Worm (Caenorhabditis elegans) whole organism, L1 larva: ENCODE measurements around the gene msp-49.

Experiments used
- Y116A8C.19 ChIP-seq: sonication (generic microtip); optimal IDR thresholded peaks from 2 replicates; lab custom pipeline; 2016; ENCODE audit warnings: missing compliant biosample characterization, missing genetic modification characterization, borderline replicate concordance
- blmp-1 ChIP-seq: fragments of 150-350 bp; optimal IDR thresholded peaks from 2 replicates; lab custom pipeline; 2014; ENCODE audit warnings: missing biosample characterization, missing genetic modification characterization
- ceh-90 ChIP-seq: sonication (generic microtip); optimal IDR thresholded peaks from 2 replicates; lab custom pipeline; 2016; ENCODE audit warnings: missing genetic modification characterization, missing compliant biosample characterization
- ces-1 ChIP-seq: fragments of 150-350 bp; optimal IDR thresholded peaks from 2 replicates; lab custom pipeline; 2014; ENCODE audit warnings: missing biosample characterization, missing genetic modification reagents, missing genetic modification characterization
- dpl-1 ChIP-seq, 3 experiments: fragments of 150-350 bp in 2 of 3; sonication (generic microtip) in 1 of 3; optimal IDR thresholded peaks; 2 replicates each; lab custom pipeline; 2014 to 2017; ENCODE audit warnings: missing biosample characterization in 3 of 3, missing genetic modification characterization in 3 of 3, missing genetic modification reagents in 3 of 3
- dsc-1 ChIP-seq: sonication (generic microtip); optimal IDR thresholded peaks from 2 replicates; lab custom pipeline; 2016; ENCODE audit warnings: mild to moderate bottlenecking, missing genetic modification characterization, missing compliant biosample characterization
- efl-1 ChIP-seq, 4 experiments: fragments of 150-350 bp; optimal IDR thresholded peaks in 3 of 4; peaks in 1 of 4; 1 replicate in 1 of 4; 2 replicates in 3 of 4; lab custom pipeline; 2014; ENCODE audit warnings: missing biosample characterization in 2 of 4, missing genetic modification characterization in 2 of 4, missing genetic modification reagents in 2 of 4
- egl-27 ChIP-seq, 2 experiments: fragments of 150-350 bp in 1 of 2; sonication (generic microtip); optimal IDR thresholded peaks; 3 replicates each; lab custom pipeline; 2017 to 2018; ENCODE audit warnings: missing biosample characterization in 2 of 2, missing genetic modification characterization in 2 of 2, missing genetic modification reagents in 2 of 2
- elt-2 ChIP-seq: sonication (generic microtip); optimal IDR thresholded peaks from 2 replicates; lab custom pipeline; 2016; ENCODE audit warnings: missing genetic modification characterization, mild to moderate bottlenecking, inconsistent platforms, missing compliant biosample characterization, missing genetic modification reagents
- elt-3 ChIP-seq, 6 experiments: fragments of 150-350 bp in 1 of 6; sonication (generic microtip); optimal IDR thresholded peaks; 2 replicates each; lab custom pipeline; 2017 to 2018; ENCODE audit warnings: missing biosample characterization in 6 of 6, missing genetic modification characterization in 6 of 6, inconsistent platforms in 1 of 6
- fkh-8 ChIP-seq: sonication (generic microtip); optimal IDR thresholded peaks from 2 replicates; lab custom pipeline; 2016; ENCODE audit warnings: mild to moderate bottlenecking, missing genetic modification characterization, missing compliant biosample characterization
- grh-1 ChIP-seq: fragments of 200-800 bp; sonication (Bioruptor generic); IDR thresholded peaks from 2 replicates; pipeline ENCODE4 v1.3.6; 2022; ENCODE audit warnings: missing genetic modification reagents, missing genetic modification characterization, missing compliant biosample characterization
- jun-1 ChIP-seq: fragments of 150-350 bp; optimal IDR thresholded peaks from 2 replicates; lab custom pipeline; 2014; ENCODE audit warnings: missing biosample characterization, missing genetic modification reagents, missing genetic modification characterization
- lin-14 ChIP-seq: fragments of 200-800 bp; sonication (Bioruptor generic); optimal IDR thresholded peaks from 2 replicates; lab custom pipeline; 2018; ENCODE audit warnings: mild to moderate bottlenecking, missing genetic modification characterization, moderate library complexity, missing compliant biosample characterization
- lin-35 ChIP-seq, 2 experiments: fragments of 150-350 bp; optimal IDR thresholded peaks; 2 replicates each; lab custom pipeline; 2014; ENCODE audit warnings: missing biosample characterization in 2 of 2, missing genetic modification characterization in 2 of 2, missing genetic modification reagents in 2 of 2
- lin-39 ChIP-seq: fragments of 150-350 bp; optimal IDR thresholded peaks from 2 replicates; lab custom pipeline; 2014; ENCODE audit warnings: missing biosample characterization, missing genetic modification reagents, missing genetic modification characterization
- lsy-2 ChIP-seq, 2 experiments: fragments of 150-350 bp; optimal IDR thresholded peaks; 2 replicates each; lab custom pipeline; 2014; ENCODE audit warnings: missing biosample characterization in 2 of 2, missing genetic modification characterization in 2 of 2
- mdl-1 ChIP-seq, 2 experiments: fragments of 150-350 bp; optimal IDR thresholded peaks; 2 replicates each; lab custom pipeline; 2014 to 2017; ENCODE audit warnings: missing biosample characterization in 2 of 2, missing genetic modification characterization in 2 of 2, inconsistent platforms in 1 of 2
- mep-1 ChIP-seq: fragments of 150-350 bp; optimal IDR thresholded peaks from 2 replicates; lab custom pipeline; 2014; ENCODE audit warnings: missing biosample characterization, missing genetic modification characterization
- nhr-11 ChIP-seq: fragments of 150-350 bp; optimal IDR thresholded peaks from 2 replicates; lab custom pipeline; 2014; ENCODE audit warnings: missing biosample characterization, missing genetic modification characterization
- nhr-20 ChIP-seq: sonication (generic microtip); optimal IDR thresholded peaks from 2 replicates; lab custom pipeline; 2016; ENCODE audit warnings: mild to moderate bottlenecking, missing genetic modification characterization, missing compliant biosample characterization
- nhr-47 ChIP-seq: sonication (generic microtip); optimal IDR thresholded peaks from 2 replicates; lab custom pipeline; 2016; ENCODE audit warnings: mild to moderate bottlenecking, missing genetic modification characterization, moderate library complexity, missing compliant biosample characterization
- nhr-71 ChIP-seq: sonication (generic microtip); optimal IDR thresholded peaks from 2 replicates; lab custom pipeline; 2016; ENCODE audit warnings: mild to moderate bottlenecking, missing genetic modification characterization, moderate library complexity, missing compliant biosample characterization
- nhr-85 ChIP-seq: sonication (generic microtip); peaks from one replicate; lab custom pipeline; 2016; ENCODE audit warnings: missing genetic modification characterization, inconsistent platforms, missing compliant biosample characterization
- nhr-90 ChIP-seq: sonication (generic microtip); optimal IDR thresholded peaks from 2 replicates; lab custom pipeline; 2016; ENCODE audit warnings: mild to moderate bottlenecking, missing genetic modification characterization, missing compliant biosample characterization; ENCODE audit not compliant: poor library complexity
- pax-3 ChIP-seq: fragments of 200-800 bp; sonication (Bioruptor generic); optimal IDR thresholded peaks from 2 replicates; lab custom pipeline; 2018; ENCODE audit warnings: mild to moderate bottlenecking, missing genetic modification characterization, moderate library complexity, missing compliant biosample characterization
- pqm-1 ChIP-seq: sonication (generic microtip); optimal IDR thresholded peaks from 3 replicates; lab custom pipeline; 2017; ENCODE audit warnings: missing biosample characterization, missing genetic modification characterization
- skn-1 ChIP-seq: fragments of 150-350 bp; optimal IDR thresholded peaks from 2 replicates; lab custom pipeline; 2014; ENCODE audit warnings: missing biosample characterization, missing genetic modification characterization
- snu-23 ChIP-seq: sonication (generic microtip); optimal IDR thresholded peaks from 2 replicates; lab custom pipeline; 2016; ENCODE audit warnings: missing genetic modification characterization, missing compliant biosample characterization
- sup-37 ChIP-seq: fragments of 200-800 bp; sonication (Bioruptor generic); optimal IDR thresholded peaks from 2 replicates; lab custom pipeline; 2018; ENCODE audit warnings: mild to moderate bottlenecking, missing genetic modification characterization, missing compliant biosample characterization
- tlp-1 ChIP-seq: fragments of 150-350 bp; optimal IDR thresholded peaks from 2 replicates; lab custom pipeline; 2014; ENCODE audit warnings: missing biosample characterization, missing genetic modification characterization
- unc-30 ChIP-seq: sonication (generic microtip); optimal IDR thresholded peaks from 2 replicates; lab custom pipeline; 2017; ENCODE audit warnings: missing biosample characterization, missing genetic modification characterization
- unc-86 ChIP-seq: sonication (generic microtip); optimal IDR thresholded peaks from 2 replicates; lab custom pipeline; 2016; ENCODE audit warnings: missing genetic modification characterization, missing compliant biosample characterization
- unc-98 ChIP-seq: fragments of 200-800 bp; sonication (Bioruptor generic); IDR thresholded peaks from 2 replicates; pipeline ENCODE4 v1.3.6; 2022; ENCODE audit warnings: missing genetic modification characterization, missing compliant biosample characterization
- zip-4 ChIP-seq: fragments of 200-800 bp; sonication (Bioruptor generic); optimal IDR thresholded peaks from 2 replicates; lab custom pipeline; 2018; ENCODE audit warnings: mild to moderate bottlenecking, missing genetic modification characterization, moderate library complexity, missing compliant biosample characterization

msp-49 gene

DNA sequence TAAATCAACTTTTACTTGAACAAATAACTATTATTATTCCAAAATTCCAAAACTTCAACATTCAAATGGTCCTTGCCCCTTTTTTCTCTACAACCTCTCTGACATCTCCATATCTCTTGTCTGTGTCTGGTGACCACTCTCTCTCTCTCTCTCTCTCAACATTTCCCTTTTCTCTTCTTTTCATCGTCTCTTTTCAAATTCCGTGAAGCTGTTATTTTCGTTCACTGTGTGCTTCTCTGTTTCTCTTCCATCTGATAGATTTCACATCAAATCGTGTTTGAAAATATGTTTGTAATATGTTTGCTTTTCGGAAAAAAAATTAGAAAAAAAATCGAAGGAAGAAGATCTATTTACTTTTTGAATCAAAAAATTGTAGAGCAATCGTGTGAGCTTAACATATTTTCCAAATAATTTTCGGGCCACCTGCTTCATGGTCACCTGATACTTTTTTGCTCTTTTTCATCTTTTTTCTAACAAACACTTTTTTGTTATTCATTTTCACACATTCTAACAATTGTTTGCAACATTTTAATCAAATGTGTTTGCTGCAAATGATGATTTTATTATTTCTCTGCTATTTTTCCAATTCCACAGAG lies 6.9 kb downstream of the msp-49 start (continued):
- TF ChIP-seq pqm-1 (tag; lab: Kevin White, UChicago) (no peak), lin-39 (tag; lab: Kevin White, UChicago) (no peak), zip-4 (no peak)

DNA sequence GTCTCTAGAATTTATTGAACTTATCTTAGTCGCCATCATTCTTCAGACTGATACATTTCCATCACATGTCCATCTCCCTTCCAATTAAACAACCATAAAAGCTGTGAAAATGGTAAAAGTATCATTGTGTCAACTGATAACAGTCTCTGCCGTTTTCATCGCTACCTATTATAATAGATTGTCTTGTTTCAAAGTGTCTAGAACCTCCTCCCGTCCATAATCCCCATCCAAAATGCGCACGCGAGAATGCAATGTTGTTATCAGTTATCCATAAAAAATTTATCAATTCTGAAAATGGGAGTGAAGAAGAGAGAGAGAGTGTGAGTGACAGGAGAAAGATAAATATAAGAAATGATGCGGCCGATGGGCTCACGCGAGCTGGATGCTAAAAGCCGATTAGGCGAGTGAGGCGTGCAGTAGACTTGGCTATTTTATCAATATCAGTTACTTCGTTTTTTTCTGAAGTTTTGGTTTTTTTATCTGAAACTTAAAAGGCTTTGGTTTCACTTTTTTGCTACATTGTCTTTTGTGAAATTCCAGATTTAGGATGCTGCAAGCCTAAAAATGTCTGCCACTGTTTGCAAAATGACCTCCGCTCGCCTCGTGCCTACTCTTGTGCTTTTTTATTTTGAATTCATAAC lies 7.9 kb downstream of the msp-49 start:
- no peak for TF ChIP-seq ceh-90 (tag; lab: Kevin White, UChicago)
- peak; percentile 82 for TF ChIP-seq pqm-1 (tag; lab: Kevin White, UChicago)
- TF ChIP-seq jun-1 (tag; lab: Kevin White, UChicago) = peak; percentile 61
- no peak for TF ChIP-seq ces-1
- peak; percentile 22 for TF ChIP-seq mep-1 (tag; lab: Kevin White, UChicago)
- TF ChIP-seq dsc-1 (tag; lab: Kevin White, UChicago) = peak; percentile 50
- TF ChIP-seq elt-3 (tag; optimal IDR thresholded peaks at IDR 0.05; lab: Kevin White, UChicago) = peak in 4 of 6 experiments; percentile 22 to 77 (median 43)
- TF ChIP-seq grh-1 (GFP tag; lab: Robert Waterston, UW) = no peak
- TF ChIP-seq nhr-85 = peak; percentile 67
- TF ChIP-seq nhr-71 = peak; percentile 44
- no peak for TF ChIP-seq mdl-1 (tag; optimal IDR thresholded peaks at IDR 0.05; lab: Kevin White, UChicago)
- TF ChIP-seq tlp-1 (tag; lab: Kevin White, UChicago) = peak; percentile 69
- peak; percentile 32 for TF ChIP-seq lin-14
- TF ChIP-seq unc-30 (tag; lab: Kevin White, UChicago) = no peak
- TF ChIP-seq nhr-90 = peak; percentile 42
- no peak for TF ChIP-seq sup-37 (GFP tag; lab: Kevin White, UChicago)
- peak; percentile 46 for TF ChIP-seq blmp-1 (tag; lab: Kevin White, UChicago)
- no peak for TF ChIP-seq unc-98 (GFP tag; lab: Robert Waterston, UW)
- no peak for TF ChIP-seq nhr-11 (tag; lab: Kevin White, UChicago)
- no peak for TF ChIP-seq skn-1 (tag; lab: Kevin White, UChicago)
- TF ChIP-seq dpl-1 (GFP tag; optimal IDR thresholded peaks at IDR 0.05; lab: Kevin White, UChicago) = no peak
- no peak for TF ChIP-seq Y116A8C.19
- no peak for TF ChIP-seq unc-86 (tag; lab: Kevin White, UChicago)
- TF ChIP-seq nhr-47 (tag; lab: Kevin White, UChicago) = peak; percentile 16
- TF ChIP-seq elt-2 (tag; lab: Kevin White, UChicago) = peak; percentile 99
- peak in 1 of 2 experiments; percentile 55 for TF ChIP-seq lin-35 (GFP tag; optimal IDR thresholded peaks at IDR 0.05; lab: Kevin White, UChicago)
- peak; percentile 16 for TF ChIP-seq nhr-20
- TF ChIP-seq lsy-2 (tag; optimal IDR thresholded peaks at IDR 0.05; lab: Kevin White, UChicago) = peak in 1 of 2 experiments; percentile 10
- TF ChIP-seq fkh-8 = no peak

DNA sequence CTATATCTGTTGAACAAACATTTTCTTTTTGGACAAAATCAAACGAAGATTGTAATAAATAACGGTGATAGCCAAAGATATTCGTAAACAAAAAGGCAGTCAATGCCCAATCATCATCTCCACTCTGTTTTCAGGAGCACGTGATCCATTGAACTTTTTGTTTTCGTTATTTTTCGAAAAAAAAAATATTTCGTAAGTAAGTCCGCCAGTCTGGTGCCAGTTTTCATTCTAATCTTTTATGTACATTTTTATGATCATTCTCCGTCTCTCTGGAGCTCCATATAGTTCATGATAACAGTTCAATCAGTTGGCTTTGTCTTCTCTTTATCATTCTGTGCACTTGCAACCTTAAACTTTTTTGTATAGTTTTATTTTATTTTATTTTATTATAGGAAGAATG lies 8.8 kb downstream of the msp-49 start, which contains the start of gene ampd-1:
Gene ampd-1 (plus strand): TSS at position 393 of the 400 bp plus-strand sequence.
- TF ChIP-seq nhr-90 (peak; percentile 1), nhr-71 (peak; percentile 45), snu-23 (GFP tag; lab: Kevin White, UChicago) (peak; percentile 27), lin-14 (peak; percentile 15), efl-1 (optimal IDR thresholded peaks at IDR 0.05; lab: Kevin White, UChicago) (no peak), efl-1 (GFP tag; optimal IDR thresholded peaks at IDR 0.05 in 1 of 2; lab: Kevin White, UChicago) (peak in 1 of 2 experiments; percentile 85), lin-35 (GFP tag; optimal IDR thresholded peaks at IDR 0.05; lab: Kevin White, UChicago) (peak in 1 of 2 experiments; percentile 37), unc-86 (tag; lab: Kevin White, UChicago) (no peak), egl-27 (tag; optimal IDR thresholded peaks at IDR 0.05; lab: Kevin White, UChicago) (no peak), pax-3 (no peak), elt-2 (tag; lab: Kevin White, UChicago) (peak; percentile 89)
